Fruit fly (Drosophila melanogaster): ENCODE data around the gene CG17734.
A peak's percentile ranks its signal among the peaks of the same experiment; 100 is the strongest.

Gene CG17734

DNA sequence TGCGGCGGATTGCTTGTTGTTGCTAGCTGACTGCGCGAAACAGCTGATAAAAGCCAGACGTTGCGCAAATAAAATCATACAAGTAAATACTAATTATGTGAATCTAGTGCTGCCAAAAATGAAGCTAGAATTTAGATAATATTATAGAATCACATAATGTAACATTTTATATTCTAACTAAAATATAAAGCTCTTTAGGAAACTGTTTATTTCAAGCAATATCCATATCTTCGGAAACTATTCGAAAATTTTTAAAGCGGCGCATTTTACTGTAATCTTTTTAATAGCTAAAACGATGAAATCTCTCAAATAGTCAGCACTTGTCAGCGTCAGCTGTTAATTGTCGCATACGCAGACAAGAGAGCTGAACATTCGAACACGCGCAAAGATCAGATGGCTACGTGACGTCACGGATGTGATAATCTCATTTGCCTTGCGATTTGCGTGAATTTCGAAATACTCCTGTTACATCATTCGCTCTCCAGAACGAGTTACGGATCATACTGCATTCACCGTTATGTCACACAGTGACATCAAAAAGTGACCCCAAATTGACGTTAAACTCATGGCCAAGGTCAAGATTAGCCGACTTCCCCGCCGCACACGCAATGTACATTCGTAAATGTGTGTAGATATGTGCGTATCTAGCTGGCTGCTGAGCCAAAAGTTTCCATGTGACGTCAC lies 600 bp downstream of the CG17734 start (continued):
- TF ChIP-seq lbe (GFP tag; optimal IDR thresholded peaks at IDR 0.05) (peak; percentile 24), CG10979 (tag; optimal IDR thresholded peaks at IDR 0.05) (peak; percentile 49), Abd-B (GFP tag; optimal IDR thresholded peaks at IDR 0.05) (no peak), zfh1 (GFP tag; IDR thresholded peaks at IDR 0.05) (no peak), Xrp1 (GFP tag; IDR thresholded peaks at IDR 0.05) (peak; percentile 64; the same call in 1 of the 2 replicates), her (GFP tag; optimal IDR thresholded peaks at IDR 0.05) (no peak), CG11247 (GFP tag; IDR thresholded peaks at IDR 0.05) (no peak), slbo (GFP tag; IDR thresholded peaks at IDR 0.05) (0 out of 2 replicates have a peak, but pooled peaks have one; percentile 5), ewg (GFP tag; optimal IDR thresholded peaks at IDR 0.05) (no peak), Sox102F (GFP tag; optimal IDR thresholded peaks at IDR 0.05) (no peak), CG14710 (tag; optimal IDR thresholded peaks at IDR 0.05) (peak; percentile 33), slou (GFP tag; optimal IDR thresholded peaks at IDR 0.05) (no peak), CG1529 (GFP tag; optimal IDR thresholded peaks at IDR 0.05) (no peak), sug (tag; optimal IDR thresholded peaks at IDR 0.05) (peak; percentile 24), CG32532 (GFP tag; IDR thresholded peaks at IDR 0.05) (peak; percentile 44; the same call in 1 of the 2 replicates), ems (GFP tag; optimal IDR thresholded peaks at IDR 0.05) (peak; percentile 4), crp (GFP tag; optimal IDR thresholded peaks at IDR 0.05) (peak in 1 of 2 experiments; percentile 69), mam (GFP tag; optimal IDR thresholded peaks at IDR 0.05) (peak; percentile 45), MBD-R2 (GFP tag; IDR thresholded peaks at IDR 0.05) (no peak; the same call in 1 of the 2 replicates), CkIIα-i1 (GFP tag; IDR thresholded peaks at IDR 0.05) (no peak), ind (GFP tag; optimal IDR thresholded peaks at IDR 0.05) (peak; percentile 25), CG1233 (GFP tag; optimal IDR thresholded peaks at IDR 0.05) (peak; percentile 49), CG4617 (GFP tag; optimal IDR thresholded peaks at IDR 0.05; ENCODE audit: borderline replicate concordance) (no peak), luna (GFP tag; optimal IDR thresholded peaks at IDR 0.05) (no peak), tio (GFP tag; optimal IDR thresholded peaks at IDR 0.05) (no peak), Ravus (GFP tag; IDR thresholded peaks at IDR 0.05) (no peak), CG9797 (GFP tag; optimal IDR thresholded peaks at IDR 0.05) (no peak), dysf (GFP tag; IDR thresholded peaks at IDR 0.05) (peak; percentile 57; the same call in 2 of the 3 replicates), nom (GFP tag; optimal IDR thresholded peaks at IDR 0.05) (peak; percentile 30), dmrt11E (tag; optimal IDR thresholded peaks at IDR 0.05) (no peak), Dip3 (GFP tag; optimal IDR thresholded peaks at IDR 0.05) (no peak), CG10147 (GFP tag; optimal IDR thresholded peaks at IDR 0.05) (peak; percentile 45), CG10462 (GFP tag; optimal IDR thresholded peaks at IDR 0.05) (no peak), CG13296 (GFP tag; optimal IDR thresholded peaks at IDR 0.05) (peak; percentile 77), CG8924 (tag; optimal IDR thresholded peaks at IDR 0.05) (no peak), NC2β (GFP tag; optimal IDR thresholded peaks at IDR 0.05) (no peak), gcm (GFP tag; optimal IDR thresholded peaks at IDR 0.05) (no peak), inv (GFP tag; IDR thresholded peaks at IDR 0.05; ENCODE audit: partially characterized antibody) (no peak), crol (GFP tag; IDR thresholded peaks at IDR 0.05) (no peak), CG10209 (GFP tag; optimal IDR thresholded peaks at IDR 0.05) (no peak), cato (GFP tag; optimal IDR thresholded peaks at IDR 0.05; ENCODE audit: borderline replicate concordance) (no peak), CG8388 (GFP tag; optimal IDR thresholded peaks at IDR 0.05) (peak; percentile 5), pnt (GFP tag; optimal IDR thresholded peaks at IDR 0.05) (no peak), CG42726 (GFP tag; IDR thresholded peaks at IDR 0.05; ENCODE audit: partially characterized antibody) (no peak), gce (GFP tag; IDR thresholded peaks at IDR 0.05) (no peak), Drgx (GFP tag; IDR thresholded peaks at IDR 0.05) (no peak), peb (GFP tag; IDR thresholded peaks at IDR 0.05) (no peak), CG12744 (GFP tag; optimal IDR thresholded peaks at IDR 0.05) (no peak), disco-r (GFP tag; optimal IDR thresholded peaks at IDR 0.05) (no peak), ham (GFP tag; IDR thresholded peaks at IDR 0.05) (no peak)
